Worm (Caenorhabditis elegans): ENCODE data around the gene F58E2.2.

ce11 chrIV:3497909-3498308 lies 28.1 kb downstream of the F58E2.2 start, which contains the start of gene ceh-53:
- no peak for TF ChIP-seq unc-39 (tag; optimal IDR thresholded peaks at IDR 0.05)
- no peak for TF ChIP-seq elt-3 (tag; optimal IDR thresholded peaks at IDR 0.05)
- TF ChIP-seq nhr-76 (tag; optimal IDR thresholded peaks at IDR 0.05) = no peak
- no peak for TF ChIP-seq lin-13 (tag; optimal IDR thresholded peaks at IDR 0.05)
- no peak for TF ChIP-seq nhr-12 (tag; optimal IDR thresholded peaks at IDR 0.05)
- no peak for TF ChIP-seq cnd-1 (tag; optimal IDR thresholded peaks at IDR 0.05)

Measured in whole organism, mixed stage, embryonic.